Worm (Caenorhabditis elegans) whole organism, late embryonic: ENCODE measurements around the gene cyp-25A2.

Source experiments
- T23F11.4 ChIP-seq: fragments of 200-800 bp; sonication (Bioruptor generic); optimal IDR thresholded peaks from 2 replicates; lab custom pipeline; 2018; ENCODE audit warnings: mild to moderate bottlenecking, missing genetic modification characterization, missing compliant biosample characterization
- ama-1 ChIP-seq: fragments of 150-350 bp; optimal IDR thresholded peaks from 2 replicates; lab custom pipeline; 2014
- ceh-14 ChIP-seq: sonication (generic microtip); optimal IDR thresholded peaks from 2 replicates; lab custom pipeline; 2016; ENCODE audit warnings: missing genotype, missing genetic modification characterization, missing compliant biosample characterization
- ceh-9 ChIP-seq: sonication (generic microtip); optimal IDR thresholded peaks from 2 replicates; lab custom pipeline; 2016; ENCODE audit warnings: mild to moderate bottlenecking, missing genetic modification characterization, inconsistent platforms, missing compliant biosample characterization
- fkh-10 ChIP-seq: fragments of 150-350 bp; optimal IDR thresholded peaks from 2 replicates; lab custom pipeline; 2014; ENCODE audit warnings: missing biosample characterization, missing genetic modification reagents, missing genetic modification characterization
- fkh-6 ChIP-seq: sonication (generic microtip); optimal IDR thresholded peaks from 2 replicates; lab custom pipeline; 2016; ENCODE audit warnings: missing genetic modification characterization, missing compliant biosample characterization
- gmeb-2 ChIP-seq: sonication (generic microtip); optimal IDR thresholded peaks from 2 replicates; lab custom pipeline; 2016; ENCODE audit warnings: missing genetic modification characterization, inconsistent platforms, missing compliant biosample characterization
- hlh-6 ChIP-seq: sonication (generic microtip); optimal IDR thresholded peaks from 2 replicates; lab custom pipeline; 2016; ENCODE audit warnings: missing genotype, missing genetic modification characterization, missing compliant biosample characterization
- lin-11 ChIP-seq: fragments of 200-800 bp; sonication (Bioruptor generic); optimal IDR thresholded peaks from 2 replicates; lab custom pipeline; 2018; ENCODE audit warnings: mild to moderate bottlenecking, missing genetic modification characterization, missing compliant biosample characterization
- pqm-1 ChIP-seq: sonication (generic microtip); optimal IDR thresholded peaks from 2 replicates; lab custom pipeline; 2016; ENCODE audit warnings: missing genetic modification characterization, missing compliant biosample characterization
- unc-3 ChIP-seq, 2 experiments: fragments of 200-800 bp in 1 of 2; sonication (Bioruptor generic) in 1 of 2; sonication (generic microtip) in 1 of 2; conservative IDR thresholded peaks in 1 of 2; optimal IDR thresholded peaks in 1 of 2; 2 replicates each; pipeline versions ENCODE4 v1.3.6 to Lab custom; 2016 to 2022; ENCODE audit warnings: missing compliant biosample characterization in 2 of 2, missing genetic modification characterization in 2 of 2, missing genetic modification reagents in 1 of 2

- TF ChIP-seq pqm-1 (tag; lab: Kevin White, UChicago): no peak
- TF ChIP-seq fkh-6: no peak
- no peak for TF ChIP-seq gmeb-2
- no peak for TF ChIP-seq ama-1 (lab: Kevin White, UChicago)
- TF ChIP-seq unc-3 (GFP tag; conservative IDR thresholded peaks at IDR 0.05; lab: Robert Waterston, UW): no peak
- TF ChIP-seq unc-3 (tag; optimal IDR thresholded peaks at IDR 0.05; lab: Kevin White, UChicago): no peak
- no peak for TF ChIP-seq T23F11.4 (GFP tag; lab: Kevin White, UChicago)
- no peak for TF ChIP-seq lin-11
- no peak for TF ChIP-seq ceh-9 (tag; lab: Kevin White, UChicago)
- no peak for TF ChIP-seq fkh-10 (GFP tag; lab: Kevin White, UChicago)
- TF ChIP-seq hlh-6 (tag; lab: Kevin White, UChicago): no peak
- no peak for TF ChIP-seq ceh-14 (tag; lab: Kevin White, UChicago)
Observed at ce11 chrIII:3872978-3873377, 38.0 kb downstream of the cyp-25A2 start.
